Worm (Caenorhabditis elegans) whole organism, mixed stage, embryonic: ENCODE data around the gene srx-64.

ENCODE experiments used
- elt-3 ChIP-seq: fragments of 150-350 bp; optimal IDR thresholded peaks from 2 replicates; lab custom pipeline; 2014; ENCODE audit warnings: missing biosample characterization, missing genetic modification characterization
- nhr-12 ChIP-seq: fragments of 150-350 bp; optimal IDR thresholded peaks from 2 replicates; lab custom pipeline; 2014; ENCODE audit warnings: missing biosample characterization, missing genetic modification characterization
- nhr-237 ChIP-seq: fragments of 150-350 bp; optimal IDR thresholded peaks from 2 replicates; lab custom pipeline; 2014; ENCODE audit warnings: missing biosample characterization, missing genetic modification characterization

ce11 chrV:3935892-3936478 is 6.8 kb downstream of the srx-64 start, which contains the start of gene cyp-35A5:
- no peak for TF ChIP-seq nhr-237 (tag; lab: Kevin White, UChicago)
- no peak for TF ChIP-seq nhr-12 (tag; lab: Kevin White, UChicago)
- no peak for TF ChIP-seq elt-3 (tag; lab: Kevin White, UChicago)
